Fruit fly (Drosophila melanogaster) whole organism, embryonic: ENCODE measurements around the gene gdl.

Experiments
- Adf1 ChIP-seq: fragments of 200-800 bp; sonication (Bioruptor generic); IDR thresholded peaks from 2 replicates; pipeline ENCODE4 v1.3.6; 2022; ENCODE audit warnings: missing biosample characterization, missing genetic modification characterization
- Awh ChIP-seq: fragments of 200-800 bp; sonication (Bioruptor generic); IDR thresholded peaks from 2 replicates; pipeline ENCODE4, ENCODE4 v1.3.6; 2022; ENCODE audit warnings: missing biosample characterization, missing genetic modification characterization
- BEAF-32 ChIP-seq: fragments of 200-800 bp; sonication (Bioruptor generic); optimal IDR thresholded peaks from 3 replicates; lab custom pipeline; 2017; ENCODE audit warnings: missing biosample characterization, missing genetic modification characterization, mild to moderate bottlenecking, moderate library complexity, missing genetic modification reagents
- CG12104 ChIP-seq: fragments of 200-800 bp; sonication (Bioruptor generic); optimal IDR thresholded peaks from 3 replicates; lab custom pipeline; 2016; ENCODE audit warnings: missing biosample characterization, missing genetic modification characterization
- CG12155 ChIP-seq: fragments of 200-800 bp; sonication (Bioruptor generic); optimal IDR thresholded peaks from 3 replicates; lab custom pipeline; 2016; ENCODE audit warnings: missing biosample characterization, missing genetic modification characterization
- CG13287 ChIP-seq: fragments of 200-800 bp; sonication (Bioruptor generic); IDR thresholded peaks from 2 replicates; pipeline ENCODE4 v1.3.6; 2022; ENCODE audit warnings: missing biosample characterization, missing genetic modification characterization; ENCODE audit not compliant: partially characterized antibody
- CG17328 ChIP-seq: fragments of 200-800 bp; sonication (Bioruptor generic); IDR thresholded peaks from 2 replicates; pipeline ENCODE4 v1.3.6; 2022; ENCODE audit warnings: missing biosample characterization, missing genetic modification characterization
- CG17361 ChIP-seq: fragments of 200-800 bp; sonication (Bioruptor generic); IDR thresholded peaks from 3 replicates; pipeline ENCODE4 v1.3.6; 2022; ENCODE audit warnings: missing biosample characterization, missing genetic modification characterization
- CG18476 ChIP-seq: fragments of 200-800 bp; sonication (Bioruptor generic); optimal IDR thresholded peaks from 2 replicates; lab custom pipeline; 2016; ENCODE audit warnings: missing biosample characterization, mild to moderate bottlenecking, missing genetic modification characterization
- CG3726 ChIP-seq: fragments of 200-800 bp; sonication (Bioruptor generic); IDR thresholded peaks from 3 replicates; pipeline ENCODE4, ENCODE4 v1.3.6; 2022; ENCODE audit warnings: missing biosample characterization, missing genetic modification characterization
- CG5180 ChIP-seq: fragments of 200-800 bp; sonication (Bioruptor generic); optimal IDR thresholded peaks from 3 replicates; lab custom pipeline; 2017; ENCODE audit warnings: missing biosample characterization, missing genetic modification characterization, mild to moderate bottlenecking, moderate library complexity, missing genetic modification reagents
- CG6272 ChIP-seq: fragments of 200-800 bp; sonication (Bioruptor generic); IDR thresholded peaks from 2 replicates; pipeline ENCODE4 v1.3.6; 2022; ENCODE audit warnings: missing biosample characterization, missing genetic modification characterization
- CG6654 ChIP-seq: fragments of 200-800 bp; sonication (Bioruptor generic); optimal IDR thresholded peaks from 2 replicates; lab custom pipeline; 2017; ENCODE audit warnings: missing biosample characterization, mild to moderate bottlenecking, missing genetic modification characterization
- CG6791 ChIP-seq: fragments of 200-800 bp; sonication (Bioruptor generic); IDR thresholded peaks from 3 replicates; pipeline ENCODE4 v1.3.6; 2022; ENCODE audit warnings: missing biosample characterization, missing genetic modification characterization; ENCODE audit not compliant: partially characterized antibody
- CG7556 ChIP-seq: fragments of 200-800 bp; sonication (Bioruptor generic); optimal IDR thresholded peaks from 2 replicates; lab custom pipeline; 2017; ENCODE audit warnings: missing biosample characterization, mild to moderate bottlenecking, missing genetic modification characterization
- CG7786 ChIP-seq: fragments of 200-800 bp; sonication (Bioruptor generic); optimal IDR thresholded peaks from 2 replicates; lab custom pipeline; 2016; ENCODE audit warnings: missing biosample characterization, missing genetic modification characterization
- CG7839 ChIP-seq: fragments of 200-800 bp; sonication (Bioruptor generic); optimal IDR thresholded peaks from 3 replicates; lab custom pipeline; 2018; ENCODE audit warnings: missing biosample characterization, mild to moderate bottlenecking, missing genetic modification characterization, moderate library complexity
- CG8290 ChIP-seq, 3 experiments: fragments of 200-800 bp; sonication (Bioruptor generic); optimal IDR thresholded peaks; 2 replicates each; lab custom pipeline; 2016 to 2019; ENCODE audit warnings: missing biosample characterization in 3 of 3, missing genetic modification characterization in 3 of 3, mild to moderate bottlenecking in 2 of 3, moderate library complexity in 1 of 3
- CG9727 ChIP-seq: fragments of 200-800 bp; sonication (Bioruptor generic); optimal IDR thresholded peaks from 3 replicates; lab custom pipeline; 2017; ENCODE audit warnings: missing biosample characterization, mild to moderate bottlenecking, missing genetic modification characterization
- Dbx ChIP-seq: fragments of 200-800 bp; sonication (Bioruptor generic); IDR thresholded peaks from 3 replicates; pipeline ENCODE4 v1.3.6; 2022; ENCODE audit warnings: missing biosample characterization, missing genetic modification characterization
- Dref ChIP-seq: fragments of 200-800 bp; sonication (Bioruptor generic); IDR thresholded peaks from 2 replicates; pipeline ENCODE4 v1.3.6; 2022; ENCODE audit warnings: missing biosample characterization, missing genetic modification characterization
- HmgZ ChIP-seq: fragments of 200-800 bp; sonication (Bioruptor generic); optimal IDR thresholded peaks from 2 replicates; lab custom pipeline; 2018; ENCODE audit warnings: missing biosample characterization, mild to moderate bottlenecking, missing genetic modification characterization
- Hr78 ChIP-seq, 2 experiments: fragments of 200-800 bp in 1 of 2; fragments of >200 bp in 1 of 2; sonication (Bioruptor generic) in 1 of 2; optimal IDR thresholded peaks; 2 replicates each; lab custom pipeline; 2017 to 2019; ENCODE audit warnings: missing biosample characterization in 2 of 2, missing genetic modification characterization in 2 of 2, mild to moderate bottlenecking in 1 of 2, moderate library complexity in 1 of 2
- Med ChIP-seq: fragments of 200-800 bp; sonication (Bioruptor generic); peaks from one replicate; lab custom pipeline; 2016; ENCODE audit warnings: missing biosample characterization, missing genetic modification characterization, mild to moderate bottlenecking, inconsistent platforms, moderate library complexity
- Myb ChIP-seq: fragments of 200-800 bp; sonication (Bioruptor generic); optimal IDR thresholded peaks from 2 replicates; lab custom pipeline; 2016; ENCODE audit warnings: missing biosample characterization, missing genetic modification characterization
- Oli ChIP-seq: fragments of 200-800 bp; sonication (Bioruptor generic); optimal IDR thresholded peaks from 2 replicates; lab custom pipeline; 2018; ENCODE audit warnings: missing biosample characterization, mild to moderate bottlenecking, missing genetic modification characterization, moderate library complexity
- Rx ChIP-seq: fragments of 200-800 bp; sonication (Bioruptor generic); IDR thresholded peaks from 2 replicates; pipeline ENCODE4 v1.3.6; 2022; ENCODE audit warnings: missing biosample characterization, missing genetic modification characterization
- TFAM ChIP-seq: fragments of 200-800 bp; sonication (Bioruptor generic); optimal IDR thresholded peaks from 2 replicates; lab custom pipeline; 2017; ENCODE audit warnings: missing biosample characterization, missing genetic modification characterization, inconsistent platforms
- Tbp ChIP-seq: fragments of >200 bp; optimal IDR thresholded peaks from 2 replicates; lab custom pipeline; 2018; ENCODE audit warnings: missing biosample characterization, missing genetic modification characterization
- Xbp1 ChIP-seq: fragments of 200-800 bp; sonication (Bioruptor generic); optimal IDR thresholded peaks from 3 replicates; lab custom pipeline; 2016; ENCODE audit warnings: missing biosample characterization, mild to moderate bottlenecking, missing genetic modification characterization
- abd-A ChIP-seq: fragments of 200-800 bp; sonication (Bioruptor generic); optimal IDR thresholded peaks from 3 replicates; lab custom pipeline; 2019; ENCODE audit warnings: missing biosample characterization, mild to moderate bottlenecking, missing genetic modification characterization, moderate library complexity
- al ChIP-seq: fragments of 200-800 bp; sonication (Bioruptor generic); IDR thresholded peaks from 2 replicates; pipeline ENCODE4 v1.3.6; 2022; ENCODE audit warnings: missing biosample characterization, missing genetic modification characterization
- bsh ChIP-seq, 2 experiments: fragments of 200-800 bp; sonication (Bioruptor generic); optimal IDR thresholded peaks; 2 replicates each; lab custom pipeline; 2017 to 2018; ENCODE audit warnings: mild to moderate bottlenecking in 2 of 2, missing biosample characterization in 2 of 2, missing genetic modification characterization in 2 of 2, moderate library complexity in 1 of 2
- chm ChIP-seq: fragments of 200-800 bp; sonication (Bioruptor generic); IDR thresholded peaks from 2 replicates; pipeline ENCODE4 v1.3.6; 2022; ENCODE audit warnings: missing biosample characterization, missing genetic modification characterization
- cwo ChIP-seq: fragments of 200-800 bp; sonication (Bioruptor generic); optimal IDR thresholded peaks from 3 replicates; lab custom pipeline; 2017; ENCODE audit warnings: missing biosample characterization, missing genetic modification characterization, mild to moderate bottlenecking, moderate library complexity, missing genetic modification reagents
- dpn ChIP-seq, 2 experiments: fragments of 200-800 bp; sonication (Bioruptor generic); optimal IDR thresholded peaks; 3 replicates each; lab custom pipeline; 2016; ENCODE audit warnings: missing biosample characterization in 2 of 2, missing genetic modification characterization in 2 of 2
- dysf ChIP-seq: fragments of 200-800 bp; sonication (Bioruptor generic); IDR thresholded peaks from 3 replicates; pipeline ENCODE4 v1.3.6; 2022; ENCODE audit warnings: missing biosample characterization, missing genetic modification characterization
- eyg ChIP-seq: fragments of 200-800 bp; sonication (Bioruptor generic); optimal IDR thresholded peaks from 3 replicates; lab custom pipeline; 2016; ENCODE audit warnings: missing biosample characterization, missing genetic modification characterization
- gsb ChIP-seq: fragments of 200-800 bp; sonication (Bioruptor generic); IDR thresholded peaks from 2 replicates; pipeline ENCODE4 v1.3.6; 2022; ENCODE audit warnings: missing biosample characterization, missing genetic modification characterization
- mld ChIP-seq: fragments of 200-800 bp; sonication (Bioruptor generic); IDR thresholded peaks from 3 replicates; pipeline ENCODE4 v1.3.6; 2022; ENCODE audit warnings: missing biosample characterization, missing genetic modification characterization; ENCODE audit not compliant: partially characterized antibody
- oc ChIP-seq: fragments of 200-800 bp; sonication (Bioruptor generic); optimal IDR thresholded peaks from 2 replicates; lab custom pipeline; 2018; ENCODE audit warnings: missing biosample characterization, mild to moderate bottlenecking, missing genetic modification characterization, moderate library complexity
- onecut ChIP-seq: fragments of 200-800 bp; sonication (Bioruptor generic); IDR thresholded peaks from 2 replicates; pipeline ENCODE4 v1.3.6; 2022; ENCODE audit warnings: missing biosample characterization, missing genetic modification characterization
- ranshi ChIP-seq: fragments of 200-800 bp; sonication (Bioruptor generic); IDR thresholded peaks from 2 replicates; pipeline ENCODE4 v1.3.6; 2022; ENCODE audit warnings: missing biosample characterization, missing genetic modification characterization
- slp2 ChIP-seq: fragments of 200-800 bp; sonication (Bioruptor generic); optimal IDR thresholded peaks from 2 replicates; lab custom pipeline; 2016; ENCODE audit warnings: missing biosample characterization, missing genetic modification characterization
- sob ChIP-seq: fragments of 200-800 bp; sonication (Bioruptor generic); IDR thresholded peaks from 2 replicates; pipeline ENCODE4 v1.3.6; 2022; ENCODE audit warnings: missing biosample characterization, missing genetic modification characterization
- sug ChIP-seq: fragments of 200-800 bp; optimal IDR thresholded peaks from 2 replicates; lab custom pipeline; 2019; ENCODE audit warnings: missing biosample characterization, mild to moderate bottlenecking, missing genetic modification characterization, moderate library complexity
- tgo ChIP-seq: fragments of 200-800 bp; sonication (Bioruptor generic); IDR thresholded peaks from 3 replicates; pipeline ENCODE4 v1.3.6; 2022; ENCODE audit warnings: missing biosample characterization, missing genetic modification characterization
- ttk ChIP-seq: fragments of 200-800 bp; sonication (Bioruptor generic); IDR thresholded peaks from 2 replicates; pipeline ENCODE4 v2.1.2; 2022; ENCODE audit warnings: missing biosample characterization, missing genetic modification characterization

The gdl gene

dm6 chr3L:15532368-15533030, 23.3 kb downstream of the gdl start:
- peak; percentile 2 for TF ChIP-seq HmgZ (tag; lab: Kevin White, UChicago)
- no peak for TF ChIP-seq BEAF-32
- peak; percentile 25 for TF ChIP-seq Oli (tag; lab: Kevin White, UChicago)
- TF ChIP-seq ranshi (GFP tag; lab: Robert Waterston, UW), result peak; percentile 68
- TF ChIP-seq Rx (GFP tag; lab: Robert Waterston, UW), result peak; percentile 46
- peak; percentile 54 for TF ChIP-seq CG7556 (GFP tag; lab: Kevin White, UChicago)
- TF ChIP-seq cwo (GFP tag; lab: Kevin White, UChicago), result peak; percentile 34
- TF ChIP-seq CG3726 (GFP tag; lab: Robert Waterston, UW), result 0 out of 3 replicates have a peak, but pooled peaks have one; percentile 11
- TF ChIP-seq sob (GFP tag; lab: Robert Waterston, UW), result 0 out of 2 replicates have a peak, but pooled peaks have one; percentile 34
- TF ChIP-seq CG5180 (GFP tag; lab: Kevin White, UChicago), result peak; percentile 45
- no peak for TF ChIP-seq mld (GFP tag; lab: Robert Waterston, UW)
- TF ChIP-seq Tbp (GFP tag; lab: Kevin White, UChicago), result no peak
- peak; percentile 23; the same call in 1 of the 2 replicates for TF ChIP-seq chm (GFP tag; lab: Robert Waterston, UW)
- TF ChIP-seq bsh (GFP tag; optimal IDR thresholded peaks at IDR 0.05; lab: Kevin White, UChicago), result peak in 1 of 2 experiments; percentile 15
- TF ChIP-seq CG17328, result peak; percentile 34; the same call in 1 of the 2 replicates
- TF ChIP-seq CG6272, result no peak
- TF ChIP-seq ttk (GFP tag; lab: Robert Waterston, UW), result peak; percentile 54
- TF ChIP-seq Dbx, result 0 out of 3 replicates have a peak, but pooled peaks have one; percentile 24
- TF ChIP-seq CG18476 (GFP tag; lab: Kevin White, UChicago), result peak; percentile 23
- peak; percentile 38 for TF ChIP-seq CG7839 (tag; lab: Kevin White, UChicago)
- peak; percentile 14 for TF ChIP-seq Myb (GFP tag; lab: Kevin White, UChicago)
- TF ChIP-seq CG6791 (GFP tag; lab: Robert Waterston, UW), result no peak
- TF ChIP-seq al, result peak; percentile 35; the same call in 1 of the 2 replicates
- TF ChIP-seq slp2 (GFP tag; lab: Kevin White, UChicago), result peak; percentile 15
- peak; percentile 23; the same call in 1 of the 2 replicates for TF ChIP-seq onecut (GFP tag; lab: Robert Waterston, UW)
- peak; percentile 63 for TF ChIP-seq tgo (GFP tag; lab: Robert Waterston, UW)
- no peak for TF ChIP-seq TFAM (GFP tag; lab: Kevin White, UChicago)
- peak; percentile 60 for TF ChIP-seq Med (GFP tag; lab: Kevin White, UChicago)
- TF ChIP-seq sug, result peak; percentile 14
- peak; percentile 3 for TF ChIP-seq Xbp1 (GFP tag; lab: Kevin White, UChicago)
- TF ChIP-seq CG12155 (GFP tag; lab: Kevin White, UChicago), result peak; percentile 4
- TF ChIP-seq Awh (GFP tag; lab: Robert Waterston, UW), result 0 out of 2 replicates have a peak, but pooled peaks have one; percentile 41
- peak; percentile 10 for TF ChIP-seq abd-A (tag; lab: Kevin White, UChicago)
- peak; percentile 16 for TF ChIP-seq oc (tag; lab: Kevin White, UChicago)
- no peak for TF ChIP-seq dpn (GFP tag; optimal IDR thresholded peaks at IDR 0.05; lab: Kevin White, UChicago)
- TF ChIP-seq Dref (GFP tag; lab: Robert Waterston, UW), result no peak
- TF ChIP-seq CG6654 (GFP tag; lab: Kevin White, UChicago), result peak; percentile 1
- peak in 1 of 2 experiments; percentile 29 for TF ChIP-seq Hr78 (GFP tag; optimal IDR thresholded peaks at IDR 0.05; lab: Kevin White, UChicago)
- peak; percentile 63 for TF ChIP-seq CG12104 (GFP tag; lab: Kevin White, UChicago)
- peak; percentile 25; the same call in 1 of the 2 replicates for TF ChIP-seq CG13287 (GFP tag; lab: Robert Waterston, UW)
- peak; percentile 76 for TF ChIP-seq Adf1
- no peak for TF ChIP-seq CG8290 (GFP tag; optimal IDR thresholded peaks at IDR 0.05; lab: Kevin White, UChicago)
- peak in 1 of 2 experiments; percentile 26 for TF ChIP-seq CG8290 (tag; optimal IDR thresholded peaks at IDR 0.05; lab: Kevin White, UChicago)
- TF ChIP-seq CG17361 (GFP tag; lab: Robert Waterston, UW), result peak; percentile 85; the same call in 2 of the 3 replicates
- TF ChIP-seq gsb (GFP tag; lab: Robert Waterston, UW), result peak; percentile 47; the same call in 1 of the 2 replicates
- peak; percentile 21 for TF ChIP-seq eyg (GFP tag; lab: Kevin White, UChicago)
- TF ChIP-seq dysf (GFP tag; lab: Robert Waterston, UW), result peak; percentile 68
- TF ChIP-seq CG9727 (GFP tag; lab: Kevin White, UChicago), result peak; percentile 68
- peak; percentile 15 for TF ChIP-seq CG7786
